Worm (Caenorhabditis elegans) whole organism, L3 larva: ENCODE results near the gene Y67D8A.2.

Experiments used
- ZK546.5 ChIP-seq: sonication (generic microtip); optimal IDR thresholded peaks from 2 replicates; lab custom pipeline; 2017; ENCODE audit warnings: missing biosample characterization, missing genetic modification characterization
- aly-2 ChIP-seq: fragments of 150-350 bp; optimal IDR thresholded peaks from 2 replicates; lab custom pipeline; 2014; ENCODE audit warnings: missing biosample characterization, missing genetic modification characterization
- ama-1 ChIP-seq: fragments of 150-350 bp; optimal IDR thresholded peaks from 2 replicates; lab custom pipeline; 2018
- ceh-16 ChIP-seq: sonication (generic microtip); optimal IDR thresholded peaks from 2 replicates; lab custom pipeline; 2017; ENCODE audit warnings: missing biosample characterization, missing genetic modification characterization
- ceh-82 ChIP-seq: fragments of 150-350 bp; optimal IDR thresholded peaks from 2 replicates; lab custom pipeline; 2014; ENCODE audit warnings: missing biosample characterization, missing genetic modification characterization
- daf-12 ChIP-seq: fragments of 150-350 bp; optimal IDR thresholded peaks from 2 replicates; lab custom pipeline; 2014; ENCODE audit warnings: missing biosample characterization, missing genetic modification reagents, missing genetic modification characterization
- egl-5 ChIP-seq: fragments of 150-350 bp; optimal IDR thresholded peaks from 2 replicates; lab custom pipeline; 2017; ENCODE audit warnings: missing biosample characterization, missing genetic modification reagents, missing genetic modification characterization, inconsistent platforms
- elt-1 ChIP-seq: fragments of 150-350 bp; optimal IDR thresholded peaks from 2 replicates; lab custom pipeline; 2014; ENCODE audit warnings: missing biosample characterization, missing genetic modification characterization
- elt-2 ChIP-seq: sonication (generic microtip); optimal IDR thresholded peaks from 2 replicates; lab custom pipeline; 2016; ENCODE audit warnings: missing genetic modification reagents, mild to moderate bottlenecking, missing genetic modification characterization, missing compliant biosample characterization
- elt-3 ChIP-seq, 3 experiments: fragments of 150-350 bp in 1 of 3; sonication (generic microtip) in 2 of 3; optimal IDR thresholded peaks; 2 replicates in 2 of 3; 4 replicates in 1 of 3; lab custom pipeline; 2014 to 2017; ENCODE audit warnings: missing biosample characterization in 3 of 3, missing genetic modification characterization in 3 of 3
- fkh-10 ChIP-seq: sonication (generic microtip); optimal IDR thresholded peaks from 2 replicates; lab custom pipeline; 2017; ENCODE audit warnings: missing biosample characterization, missing genetic modification reagents, missing genetic modification characterization
- fkh-2 ChIP-seq: fragments of 150-350 bp; optimal IDR thresholded peaks from 2 replicates; lab custom pipeline; 2014; ENCODE audit warnings: missing biosample characterization, missing genetic modification reagents, missing genetic modification characterization
- lin-15B ChIP-seq: fragments of 150-350 bp; optimal IDR thresholded peaks from 2 replicates; lab custom pipeline; 2014; ENCODE audit warnings: missing biosample characterization, missing genetic modification characterization
- lin-39 ChIP-seq: fragments of 150-350 bp; optimal IDR thresholded peaks from 2 replicates; lab custom pipeline; 2018; ENCODE audit warnings: missing biosample characterization, missing genetic modification reagents, missing genetic modification characterization
- lsy-12 ChIP-seq: sonication (generic microtip); optimal IDR thresholded peaks from 2 replicates; lab custom pipeline; 2016; ENCODE audit warnings: mild to moderate bottlenecking, missing genetic modification characterization, missing compliant biosample characterization
- mdl-1 ChIP-seq: fragments of 150-350 bp; optimal IDR thresholded peaks from 2 replicates; lab custom pipeline; 2014; ENCODE audit warnings: missing biosample characterization, missing genetic modification characterization
- mml-1 ChIP-seq: fragments of 150-350 bp; sonication (generic microtip); optimal IDR thresholded peaks from 3 replicates; lab custom pipeline; 2014; ENCODE audit warnings: missing biosample characterization, missing genetic modification characterization
- nfya-1 ChIP-seq: sonication (generic microtip); optimal IDR thresholded peaks from 2 replicates; lab custom pipeline; 2017; ENCODE audit warnings: missing genetic modification characterization, mild to moderate bottlenecking, missing compliant biosample characterization, antibody characterized with exemption, moderate library complexity; ENCODE audit not compliant: insufficient read depth
- nhr-11 ChIP-seq: fragments of 150-350 bp; optimal IDR thresholded peaks from 2 replicates; lab custom pipeline; 2014; ENCODE audit warnings: missing biosample characterization, missing genetic modification characterization
- nhr-12 ChIP-seq: fragments of 150-350 bp; optimal IDR thresholded peaks from 2 replicates; lab custom pipeline; 2014; ENCODE audit warnings: missing biosample characterization, missing genetic modification characterization
- nhr-23 ChIP-seq: fragments of 150-350 bp; optimal IDR thresholded peaks from 2 replicates; lab custom pipeline; 2014; ENCODE audit warnings: missing biosample characterization, missing genetic modification reagents, missing genetic modification characterization
- nhr-237 ChIP-seq: fragments of 150-350 bp; optimal IDR thresholded peaks from 2 replicates; lab custom pipeline; 2014; ENCODE audit warnings: missing biosample characterization, missing genetic modification characterization
- nhr-28 ChIP-seq: fragments of 150-350 bp; optimal IDR thresholded peaks from 2 replicates; lab custom pipeline; 2014; ENCODE audit warnings: missing biosample characterization, missing genetic modification characterization
- nhr-43 ChIP-seq: sonication (generic microtip); optimal IDR thresholded peaks from 2 replicates; lab custom pipeline; 2016; ENCODE audit warnings: mild to moderate bottlenecking, missing genetic modification characterization, missing compliant biosample characterization; ENCODE audit not compliant: poor library complexity, severe bottlenecking
- nhr-67 ChIP-seq: fragments of 150-350 bp; optimal IDR thresholded peaks from 2 replicates; lab custom pipeline; 2014; ENCODE audit warnings: missing biosample characterization, missing genetic modification characterization
- nhr-76 ChIP-seq: fragments of 150-350 bp; sonication (generic microtip); optimal IDR thresholded peaks from 5 replicates; lab custom pipeline; 2014; ENCODE audit warnings: missing biosample characterization, missing genetic modification characterization
- nhr-77 ChIP-seq: fragments of 150-350 bp; optimal IDR thresholded peaks from 2 replicates; lab custom pipeline; 2014; ENCODE audit warnings: missing biosample characterization, missing genetic modification characterization
- pha-4 ChIP-seq: fragments of 150-350 bp; optimal IDR thresholded peaks from 2 replicates; lab custom pipeline; 2014; ENCODE audit warnings: missing biosample characterization, missing genetic modification reagents, missing genetic modification characterization
- pqm-1 ChIP-seq: fragments of 150-350 bp; optimal IDR thresholded peaks from 2 replicates; lab custom pipeline; 2017; ENCODE audit warnings: missing biosample characterization, missing genetic modification characterization, inconsistent platforms
- skn-1 ChIP-seq: fragments of 150-350 bp; optimal IDR thresholded peaks from 2 replicates; lab custom pipeline; 2014; ENCODE audit warnings: missing biosample characterization, missing genetic modification characterization
- snpc-4 ChIP-seq: fragments of 150-350 bp; optimal IDR thresholded peaks from 2 replicates; lab custom pipeline; 2014; ENCODE audit warnings: missing biosample characterization, missing genetic modification characterization
- tbx-2 ChIP-seq: sonication (generic microtip); optimal IDR thresholded peaks from 2 replicates; lab custom pipeline; 2016; ENCODE audit warnings: mild to moderate bottlenecking, missing genetic modification characterization, missing compliant biosample characterization
- unc-39 ChIP-seq: sonication (generic microtip); optimal IDR thresholded peaks from 4 replicates; lab custom pipeline; 2017; ENCODE audit warnings: missing biosample characterization, missing genetic modification characterization
- unc-62 ChIP-seq: fragments of 150-350 bp; sonication (generic microtip); optimal IDR thresholded peaks from 4 replicates; lab custom pipeline; 2014; ENCODE audit warnings: missing biosample characterization, missing genetic modification reagents, missing genetic modification characterization
- zag-1 ChIP-seq: fragments of 150-350 bp; optimal IDR thresholded peaks from 2 replicates; lab custom pipeline; 2014; ENCODE audit warnings: missing biosample characterization, missing genetic modification characterization
- ztf-11 ChIP-seq: fragments of 150-350 bp; optimal IDR thresholded peaks from 2 replicates; lab custom pipeline; 2014; ENCODE audit warnings: missing biosample characterization, missing genetic modification characterization
- ztf-4 ChIP-seq: fragments of 150-350 bp; optimal IDR thresholded peaks from 2 replicates; lab custom pipeline; 2014; ENCODE audit warnings: missing biosample characterization, missing genetic modification characterization

Gene Y67D8A.2

DNA sequence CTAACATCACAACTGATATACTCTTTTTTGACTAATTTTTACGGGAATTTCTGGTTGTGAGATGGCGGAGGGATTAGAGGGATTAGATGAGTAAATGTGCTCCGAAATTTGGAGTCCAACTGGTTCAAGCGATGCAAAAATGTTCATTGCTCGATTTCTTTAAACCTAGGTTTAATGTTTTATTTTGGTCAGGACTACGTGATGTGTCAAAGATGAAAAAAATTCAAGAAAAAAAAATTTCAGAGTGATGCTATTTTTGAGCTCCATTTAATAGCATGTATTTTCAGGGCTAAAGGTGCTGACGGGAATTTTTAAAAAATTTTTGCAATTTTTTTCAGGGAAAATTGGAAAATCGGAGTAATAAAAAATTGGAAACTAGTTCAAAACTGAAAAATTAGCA, 25.9 kb upstream of the Y67D8A.2 start:
- TF ChIP-seq pqm-1 (tag; lab: Kevin White, UChicago) (no peak), lin-39 (tag; lab: Kevin White, UChicago) (no peak), nhr-237 (no peak), egl-5 (tag; lab: Kevin White, UChicago) (no peak), ztf-4 (no peak), nhr-11 (tag; lab: Kevin White, UChicago) (no peak), fkh-10 (GFP tag; lab: Kevin White, UChicago) (no peak), nhr-67 (tag; lab: Kevin White, UChicago) (no peak), elt-1 (tag; lab: Kevin White, UChicago) (no peak), ztf-11 (tag; lab: Kevin White, UChicago) (no peak), mml-1 (tag; lab: Kevin White, UChicago) (no peak), daf-12 (tag; lab: Kevin White, UChicago) (no peak), nhr-28 (no peak), nhr-77 (no peak), mdl-1 (tag; lab: Kevin White, UChicago) (no peak), ZK546.5 (tag; lab: Kevin White, UChicago) (no peak), elt-2 (tag; lab: Kevin White, UChicago) (no peak), ceh-82 (tag; lab: Kevin White, UChicago) (no peak)

DNA sequence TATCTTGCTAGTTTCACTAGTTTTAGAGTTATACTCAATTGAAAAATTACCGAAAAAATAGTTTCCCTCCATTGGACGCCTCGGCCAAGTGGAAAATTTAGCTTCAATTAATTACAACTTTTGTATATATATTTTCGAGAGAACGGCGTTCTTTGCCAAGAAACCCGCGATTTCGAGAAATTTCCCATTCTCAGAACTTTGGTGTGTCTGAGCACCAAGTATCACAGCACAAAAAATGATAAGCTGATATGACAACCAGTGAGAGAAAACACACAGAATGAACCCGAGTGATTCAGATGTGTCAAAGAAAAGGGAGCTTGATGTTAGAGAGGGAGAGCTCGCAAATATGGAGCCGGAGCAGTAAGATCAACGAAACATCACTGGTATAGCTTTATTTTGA, 23.2 kb upstream of the Y67D8A.2 start:
- no peak for TF ChIP-seq ama-1
- no peak for TF ChIP-seq nhr-237
- TF ChIP-seq nhr-28 = no peak
- TF ChIP-seq lin-15B = no peak
- no peak for TF ChIP-seq aly-2 (tag; lab: Kevin White, UChicago)
- no peak for TF ChIP-seq ztf-4
- TF ChIP-seq nhr-76 (tag; lab: Kevin White, UChicago) = no peak
- no peak for TF ChIP-seq ZK546.5 (tag; lab: Kevin White, UChicago)
- TF ChIP-seq nhr-43 (tag; lab: Kevin White, UChicago) = no peak
- TF ChIP-seq fkh-10 (GFP tag; lab: Kevin White, UChicago) = no peak
- TF ChIP-seq zag-1 (tag; lab: Kevin White, UChicago) = no peak
- no peak for TF ChIP-seq ceh-16 (tag; lab: Kevin White, UChicago)
- TF ChIP-seq unc-39 (tag; lab: Kevin White, UChicago) = no peak
- no peak for TF ChIP-seq pha-4
- no peak for TF ChIP-seq nhr-23 (tag; lab: Kevin White, UChicago)
- TF ChIP-seq nhr-67 (tag; lab: Kevin White, UChicago) = no peak
- no peak for TF ChIP-seq nhr-77
- TF ChIP-seq ceh-82 (tag; lab: Kevin White, UChicago) = no peak
- TF ChIP-seq, all 47 proteins: peak for 0

DNA sequence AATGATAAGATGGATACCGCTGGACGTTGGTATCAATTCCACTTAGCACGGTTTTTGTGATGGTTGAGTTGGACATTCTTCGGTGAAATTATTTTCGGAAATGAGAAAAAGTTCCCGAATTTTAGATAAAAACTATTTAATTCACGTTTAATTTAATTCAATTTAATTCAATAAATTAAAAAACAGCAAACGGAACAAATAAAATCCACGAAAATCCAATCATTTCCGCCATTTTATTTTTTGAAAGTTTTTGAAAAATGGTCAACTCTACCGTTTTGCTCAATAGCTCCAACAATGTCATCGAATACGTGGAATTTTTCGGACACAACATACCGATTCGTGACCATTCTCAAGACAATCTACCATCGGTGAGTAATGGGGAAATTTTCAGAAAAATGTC, 20.1 kb upstream of the Y67D8A.2 start, which contains the start of the genes Y67D8B.3 and Y67D8B.5:
Y67D8B.3 (minus strand) TSS at position 101 of the 400 bp plus-strand sequence.
Y67D8B.5 (plus strand) TSS at position 233 of the 400 bp plus-strand sequence.
- TF ChIP-seq ceh-16 (tag; lab: Kevin White, UChicago) (no peak), lin-15B (no peak), elt-3 (tag; optimal IDR thresholded peaks at IDR 0.05; lab: Kevin White, UChicago) (no peak), tbx-2 (tag; lab: Kevin White, UChicago) (no peak), egl-5 (tag; lab: Kevin White, UChicago) (no peak), ama-1 (no peak), nfya-1 (tag; lab: Kevin White, UChicago) (no peak), unc-62 (GFP tag; lab: Kevin White, UChicago) (no peak), nhr-11 (tag; lab: Kevin White, UChicago) (no peak), nhr-43 (tag; lab: Kevin White, UChicago) (no peak), mml-1 (tag; lab: Kevin White, UChicago) (no peak), zag-1 (tag; lab: Kevin White, UChicago) (no peak), nhr-28 (no peak), lsy-12 (no peak), nhr-77 (no peak), elt-2 (tag; lab: Kevin White, UChicago) (no peak)

DNA sequence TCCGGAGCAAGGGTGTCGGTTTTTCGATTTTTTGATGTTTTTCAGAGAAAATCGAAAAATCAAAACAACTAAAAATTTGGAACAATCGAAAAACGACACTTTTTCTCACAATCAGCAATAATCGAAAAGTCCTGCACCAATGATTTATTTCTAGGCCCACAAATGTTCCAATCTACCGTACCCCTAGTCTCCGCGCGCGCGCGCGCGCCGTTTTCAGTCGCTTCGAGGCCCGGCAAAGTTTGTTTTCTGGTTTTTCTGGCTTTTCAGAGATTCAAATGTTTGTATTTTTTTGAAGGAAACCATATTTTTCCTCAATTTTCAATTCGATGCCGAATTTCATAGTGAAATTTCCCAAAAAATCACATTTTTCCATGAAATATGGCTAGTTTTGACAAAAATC, 10.3 kb upstream of the Y67D8A.2 start:
- no peak for TF ChIP-seq ztf-11 (tag; lab: Kevin White, UChicago)
- no peak for TF ChIP-seq unc-39 (tag; lab: Kevin White, UChicago)
- TF ChIP-seq skn-1 (tag; lab: Kevin White, UChicago) = no peak
- no peak for TF ChIP-seq elt-3 (tag; optimal IDR thresholded peaks at IDR 0.05; lab: Kevin White, UChicago)
- TF ChIP-seq ama-1 = no peak
- TF ChIP-seq daf-12 (tag; lab: Kevin White, UChicago) = no peak
- TF ChIP-seq ZK546.5 (tag; lab: Kevin White, UChicago) = no peak
- TF ChIP-seq zag-1 (tag; lab: Kevin White, UChicago) = no peak
- no peak for TF ChIP-seq nhr-12
- TF ChIP-seq lsy-12 = no peak
- TF ChIP-seq snpc-4 (tag; lab: Kevin White, UChicago) = no peak
- no peak for TF ChIP-seq unc-62 (GFP tag; lab: Kevin White, UChicago)
- TF ChIP-seq egl-5 (tag; lab: Kevin White, UChicago) = no peak
- TF ChIP-seq fkh-2 = no peak
- no peak for TF ChIP-seq pha-4
- no peak for TF ChIP-seq nhr-67 (tag; lab: Kevin White, UChicago)
